Fruit fly (Drosophila melanogaster) whole organism, prepupa: ENCODE measurements around the gene T48.

Experiments
- CG10631 ChIP-seq: fragments of 200-800 bp; sonication (Bioruptor generic); optimal IDR thresholded peaks from 2 replicates; lab custom pipeline; 2016; ENCODE audit warnings: missing biosample characterization, missing genetic modification characterization
- CG10669 ChIP-seq: fragments of 200-800 bp; sonication (Bioruptor generic); optimal IDR thresholded peaks from 3 replicates; lab custom pipeline; 2018; ENCODE audit warnings: missing biosample characterization, mild to moderate bottlenecking, missing genetic modification characterization, moderate library complexity
- CG11294 ChIP-seq: fragments of 200-800 bp; sonication (Bioruptor generic); IDR thresholded peaks from 2 replicates; pipeline ENCODE4 v1.3.6; 2022; ENCODE audit warnings: missing biosample characterization, missing genetic modification characterization
- CG11762 ChIP-seq: fragments of 200-800 bp; sonication (Bioruptor generic); optimal IDR thresholded peaks from 3 replicates; lab custom pipeline; 2016; ENCODE audit warnings: missing biosample characterization, missing genetic modification characterization; ENCODE audit not compliant: insufficient read depth
- CG15336 ChIP-seq: fragments of 200-800 bp; sonication (Bioruptor generic); IDR thresholded peaks from 2 replicates; pipeline ENCODE4 v1.3.6; 2022; ENCODE audit warnings: missing biosample characterization, missing genetic modification characterization
- CG1621 ChIP-seq: fragments of 200-800 bp; sonication (Bioruptor generic); optimal IDR thresholded peaks from 3 replicates; lab custom pipeline; 2018; ENCODE audit warnings: missing biosample characterization, mild to moderate bottlenecking, missing genetic modification characterization
- CG16779 ChIP-seq: fragments of 200-800 bp; sonication (Bioruptor generic); optimal IDR thresholded peaks from 3 replicates; lab custom pipeline; 2017; ENCODE audit warnings: missing biosample characterization, mild to moderate bottlenecking, missing genetic modification characterization
- CG3032 ChIP-seq: fragments of 200-800 bp; optimal IDR thresholded peaks from 2 replicates; lab custom pipeline; 2019; ENCODE audit warnings: missing biosample characterization, mild to moderate bottlenecking, missing genetic modification characterization, moderate library complexity
- CG31627 ChIP-seq: fragments of 200-800 bp; sonication (Bioruptor generic); optimal IDR thresholded peaks from 3 replicates; lab custom pipeline; 2016; ENCODE audit warnings: missing biosample characterization, missing genetic modification characterization
- CG32006 ChIP-seq: fragments of 200-800 bp; sonication (Bioruptor generic); optimal IDR thresholded peaks from 3 replicates; lab custom pipeline; 2017; ENCODE audit warnings: missing biosample characterization, mild to moderate bottlenecking, missing genetic modification characterization
- CG4318 ChIP-seq: fragments of 200-800 bp; sonication (Bioruptor generic); optimal IDR thresholded peaks from 3 replicates; lab custom pipeline; 2017; ENCODE audit warnings: missing biosample characterization, mild to moderate bottlenecking, missing genetic modification characterization
- CG6163 ChIP-seq: fragments of 200-800 bp; sonication (Bioruptor generic); IDR thresholded peaks from 3 replicates; pipeline ENCODE4 v1.3.6; 2022; ENCODE audit warnings: missing biosample characterization, missing genetic modification characterization
- CG6792 ChIP-seq: fragments of 200-800 bp; sonication (Bioruptor generic); optimal IDR thresholded peaks from 3 replicates; lab custom pipeline; 2016; ENCODE audit warnings: missing biosample characterization, missing genetic modification characterization
- CG6808 ChIP-seq: fragments of 200-800 bp; sonication (Bioruptor generic); optimal IDR thresholded peaks from 3 replicates; lab custom pipeline; 2017; ENCODE audit warnings: missing biosample characterization, missing genetic modification characterization, mild to moderate bottlenecking, moderate library complexity, missing genetic modification reagents
- CG6854 ChIP-seq: fragments of 200-800 bp; sonication (Bioruptor generic); optimal IDR thresholded peaks from 2 replicates; lab custom pipeline; 2017; ENCODE audit warnings: missing biosample characterization, mild to moderate bottlenecking, missing genetic modification characterization
- CG7368 ChIP-seq: fragments of 200-800 bp; sonication (Bioruptor generic); optimal IDR thresholded peaks from 3 replicates; lab custom pipeline; 2016; ENCODE audit warnings: missing biosample characterization, missing genetic modification characterization
- CG8319 ChIP-seq: fragments of 200-800 bp; sonication (Bioruptor generic); optimal IDR thresholded peaks from 3 replicates; lab custom pipeline; 2016; ENCODE audit warnings: missing biosample characterization, missing genetic modification characterization
- CG8632 ChIP-seq: fragments of 200-800 bp; sonication (Bioruptor generic); optimal IDR thresholded peaks from 3 replicates; lab custom pipeline; 2016; ENCODE audit warnings: missing biosample characterization, missing genetic modification characterization
- CG9139 ChIP-seq: fragments of 200-800 bp; sonication (Bioruptor generic); optimal IDR thresholded peaks from 3 replicates; lab custom pipeline; 2017; ENCODE audit warnings: missing biosample characterization, mild to moderate bottlenecking, missing genetic modification characterization
- Eip75B ChIP-seq: fragments of 200-800 bp; sonication (Bioruptor generic); optimal IDR thresholded peaks from 3 replicates; lab custom pipeline; 2016; ENCODE audit warnings: missing biosample characterization, missing genetic modification characterization
- Eip78C ChIP-seq: fragments of 200-800 bp; sonication (Bioruptor generic); peaks from one replicate; lab custom pipeline; 2016; ENCODE audit warnings: missing biosample characterization, missing genetic modification characterization
- Eip93F ChIP-seq: fragments of 200-800 bp; sonication (Bioruptor generic); optimal IDR thresholded peaks from 2 replicates; lab custom pipeline; 2016; ENCODE audit warnings: missing biosample characterization, mild to moderate bottlenecking, missing genetic modification characterization
- Ets21C ChIP-seq: fragments of 200-800 bp; sonication (Bioruptor generic); optimal IDR thresholded peaks from 3 replicates; lab custom pipeline; 2016; ENCODE audit warnings: missing biosample characterization, missing genetic modification characterization
- Ets96B ChIP-seq: fragments of 200-800 bp; optimal IDR thresholded peaks from 2 replicates; lab custom pipeline; 2019; ENCODE audit warnings: missing biosample characterization, mild to moderate bottlenecking, missing genetic modification characterization, moderate library complexity
- Gug ChIP-seq: fragments of 200-800 bp; sonication (Bioruptor generic); IDR thresholded peaks from 2 replicates; pipeline ENCODE4 v1.3.6; 2022; ENCODE audit warnings: missing biosample characterization, missing genetic modification characterization
- Hr38 ChIP-seq: sonication (Bioruptor generic); optimal IDR thresholded peaks from 2 replicates; lab custom pipeline; 2016; ENCODE audit warnings: missing biosample characterization, missing genetic modification characterization
- Hr39 ChIP-seq: fragments of 200-800 bp; sonication (Bioruptor generic); optimal IDR thresholded peaks from 2 replicates; lab custom pipeline; 2016; ENCODE audit warnings: missing biosample characterization, missing genetic modification characterization
- Hr4 ChIP-seq: fragments of 200-800 bp; sonication (Bioruptor generic); optimal IDR thresholded peaks from 3 replicates; lab custom pipeline; 2016; ENCODE audit warnings: missing biosample characterization, missing genetic modification characterization
- Met ChIP-seq: fragments of 200-800 bp; sonication (Bioruptor generic); optimal IDR thresholded peaks from 3 replicates; lab custom pipeline; 2016; ENCODE audit warnings: missing biosample characterization, missing genetic modification characterization
- Smox ChIP-seq: fragments of 200-800 bp; sonication (Bioruptor generic); optimal IDR thresholded peaks from 3 replicates; lab custom pipeline; 2016; ENCODE audit warnings: missing biosample characterization, missing genetic modification characterization
- Sox102F ChIP-seq: fragments of 200-800 bp; sonication (Bioruptor generic); optimal IDR thresholded peaks from 2 replicates; lab custom pipeline; 2016; ENCODE audit warnings: missing biosample characterization, mild to moderate bottlenecking, missing genetic modification characterization
- Sox14 ChIP-seq: fragments of 200-800 bp; sonication (Bioruptor generic); optimal IDR thresholded peaks from 3 replicates; lab custom pipeline; 2016; ENCODE audit warnings: missing biosample characterization, missing genetic modification characterization
- Sox15 ChIP-seq: fragments of 200-800 bp; sonication (Bioruptor generic); optimal IDR thresholded peaks from 3 replicates; lab custom pipeline; 2016; ENCODE audit warnings: missing biosample characterization, missing genetic modification characterization
- achi ChIP-seq: fragments of 200-800 bp; sonication (Bioruptor generic); optimal IDR thresholded peaks from 3 replicates; lab custom pipeline; 2016; ENCODE audit warnings: missing biosample characterization, missing genetic modification characterization
- acj6 ChIP-seq: fragments of 200-800 bp; sonication (Bioruptor generic); optimal IDR thresholded peaks from 3 replicates; lab custom pipeline; 2016; ENCODE audit warnings: missing biosample characterization, missing genetic modification characterization
- dac ChIP-seq: fragments of 200-800 bp; sonication (Bioruptor generic); optimal IDR thresholded peaks from 2 replicates; lab custom pipeline; 2017; ENCODE audit warnings: missing biosample characterization, mild to moderate bottlenecking, missing genetic modification characterization
- dsx ChIP-seq: fragments of 200-800 bp; optimal IDR thresholded peaks from 3 replicates; lab custom pipeline; 2019; ENCODE audit warnings: missing biosample characterization, mild to moderate bottlenecking, missing genetic modification characterization, moderate library complexity; ENCODE audit not compliant: poor library complexity, severe bottlenecking
- eg ChIP-seq: fragments of 200-800 bp; sonication (Bioruptor generic); IDR thresholded peaks from 3 replicates; pipeline ENCODE4 v1.3.6; 2022; ENCODE audit warnings: missing biosample characterization, missing genetic modification characterization
- esn ChIP-seq: fragments of 200-800 bp; sonication (Bioruptor generic); optimal IDR thresholded peaks from 2 replicates; lab custom pipeline; 2016; ENCODE audit warnings: missing biosample characterization, mild to moderate bottlenecking, missing genetic modification characterization, moderate library complexity
- fd59A ChIP-seq: fragments of 200-800 bp; sonication (Bioruptor generic); optimal IDR thresholded peaks from 2 replicates; lab custom pipeline; 2017; ENCODE audit warnings: missing biosample characterization, mild to moderate bottlenecking, missing genetic modification characterization, missing genetic modification reagents
- fd85E ChIP-seq: fragments of 200-800 bp; sonication (Bioruptor generic); optimal IDR thresholded peaks from 3 replicates; lab custom pipeline; 2016; ENCODE audit warnings: missing biosample characterization, missing genetic modification characterization
- fkh ChIP-seq: fragments of 200-800 bp; sonication (Bioruptor generic); optimal IDR thresholded peaks from 3 replicates; lab custom pipeline; 2017; ENCODE audit warnings: missing biosample characterization, mild to moderate bottlenecking, missing genetic modification characterization, moderate library complexity
- lz ChIP-seq: fragments of 200-800 bp; sonication (Bioruptor generic); optimal IDR thresholded peaks from 3 replicates; lab custom pipeline; 2016; ENCODE audit warnings: missing biosample characterization, missing genetic modification characterization
- net ChIP-seq: fragments of 200-800 bp; sonication (Bioruptor generic); optimal IDR thresholded peaks from 3 replicates; lab custom pipeline; 2016; ENCODE audit warnings: missing biosample characterization, missing genetic modification characterization
- pdm3 ChIP-seq: fragments of 200-800 bp; sonication (Bioruptor generic); optimal IDR thresholded peaks from 3 replicates; lab custom pipeline; 2016; ENCODE audit warnings: missing biosample characterization, missing genetic modification characterization
- salr ChIP-seq, 2 experiments: fragments of 200-800 bp; sonication (Bioruptor generic); optimal IDR thresholded peaks; 3 replicates each; lab custom pipeline; 2016 to 2018; ENCODE audit warnings: missing biosample characterization in 2 of 2, missing genetic modification characterization in 2 of 2, mild to moderate bottlenecking in 1 of 2
- spab ChIP-seq: fragments of 200-800 bp; sonication (Bioruptor generic); optimal IDR thresholded peaks from 2 replicates; lab custom pipeline; 2017; ENCODE audit warnings: missing biosample characterization, mild to moderate bottlenecking, missing genetic modification characterization, missing genetic modification reagents
- ss ChIP-seq, 2 experiments: fragments of 200-800 bp; sonication (Bioruptor generic); optimal IDR thresholded peaks; 2 replicates in 1 of 2; 3 replicates in 1 of 2; lab custom pipeline; 2017 to 2018; ENCODE audit warnings: mild to moderate bottlenecking in 2 of 2, missing biosample characterization in 2 of 2, missing genetic modification characterization in 2 of 2, moderate library complexity in 1 of 2
- topi ChIP-seq: fragments of 200-800 bp; sonication (Bioruptor generic); optimal IDR thresholded peaks from 3 replicates; lab custom pipeline; 2016; ENCODE audit warnings: missing biosample characterization, missing genetic modification characterization
- vri ChIP-seq: fragments of 200-800 bp; sonication (Bioruptor generic); optimal IDR thresholded peaks from 3 replicates; lab custom pipeline; 2016; ENCODE audit warnings: missing biosample characterization, mild to moderate bottlenecking, missing genetic modification characterization

T48 gene

dm6 chr3R:26866577-26867456 is 14.7 kb upstream of the T48 start, which contains the start of the genes ball and His2Av:
TSS of gene ball (minus strand) at chr3R:26866807.
TSS of gene His2Av (plus strand) at chr3R:26866929.
- TF ChIP-seq CG31627: peak; percentile 90
- peak; percentile 80 for TF ChIP-seq acj6 (GFP tag; lab: Kevin White, UChicago)
- peak; percentile 81 for TF ChIP-seq Ets21C (GFP tag; lab: Kevin White, UChicago)
- no peak for TF ChIP-seq CG4318
- TF ChIP-seq eg (GFP tag; lab: Robert Waterston, UW): peak; percentile 80
- TF ChIP-seq ss (GFP tag; optimal IDR thresholded peaks at IDR 0.05; lab: Kevin White, UChicago): no peak
- peak; percentile 81 for TF ChIP-seq CG6163 (GFP tag; lab: Robert Waterston, UW)
- peak; percentile 66 for TF ChIP-seq CG8632 (GFP tag; lab: Kevin White, UChicago)
- TF ChIP-seq vri: peak; percentile 69
- TF ChIP-seq CG6808: peak; percentile 6
- TF ChIP-seq Ets96B (tag; lab: Kevin White, UChicago): peak; percentile 53
- peak; percentile 58 for TF ChIP-seq CG11762
- peak; percentile 83 for TF ChIP-seq net
- peak; percentile 83 for TF ChIP-seq Eip75B
- peak; percentile 75 for TF ChIP-seq Sox15 (GFP tag; lab: Kevin White, UChicago)
- TF ChIP-seq Sox102F (GFP tag; lab: Kevin White, UChicago): peak; percentile 69
- TF ChIP-seq Met (GFP tag; lab: Kevin White, UChicago): peak; percentile 76
- no peak for TF ChIP-seq CG6854
- peak; percentile 87 for TF ChIP-seq pdm3
- TF ChIP-seq Hr38 (GFP tag; lab: Kevin White, UChicago): peak; percentile 61
- peak; percentile 27; the same call in 1 of the 2 replicates for TF ChIP-seq CG11294 (GFP tag; lab: Robert Waterston, UW)
- TF ChIP-seq CG7368 (GFP tag; lab: Kevin White, UChicago): peak; percentile 70
- TF ChIP-seq CG16779 (tag; lab: Kevin White, UChicago): no peak
- peak; percentile 69 for TF ChIP-seq dac (GFP tag; lab: Kevin White, UChicago)
- peak; percentile 53 for TF ChIP-seq CG10669 (GFP tag; lab: Kevin White, UChicago)
- TF ChIP-seq lz: peak; percentile 85
- peak; percentile 79 for TF ChIP-seq Smox (GFP tag; lab: Kevin White, UChicago)
- TF ChIP-seq CG6792 (GFP tag; lab: Kevin White, UChicago): peak; percentile 76
- TF ChIP-seq fd85E: no peak
- peak; percentile 86 for TF ChIP-seq Sox14 (GFP tag; lab: Kevin White, UChicago)
- TF ChIP-seq fkh (GFP tag; lab: Kevin White, UChicago): peak; percentile 6
- peak; percentile 32 to 37 for TF ChIP-seq salr (GFP tag; optimal IDR thresholded peaks at IDR 0.05; lab: Kevin White, UChicago)
- peak; percentile 90 for TF ChIP-seq Hr39 (GFP tag; lab: Kevin White, UChicago)
- peak; percentile 76 for TF ChIP-seq Gug
- TF ChIP-seq Hr4 (GFP tag; lab: Kevin White, UChicago): peak; percentile 87
- TF ChIP-seq CG8319: peak; percentile 72
- TF ChIP-seq topi (GFP tag; lab: Kevin White, UChicago): peak; percentile 70
- TF ChIP-seq esn (GFP tag; lab: Kevin White, UChicago): peak; percentile 83
- TF ChIP-seq spab: peak; percentile 18
- TF ChIP-seq achi (GFP tag; lab: Kevin White, UChicago): peak; percentile 80
- peak; percentile 32 for TF ChIP-seq dsx
- TF ChIP-seq Eip93F (GFP tag; lab: Kevin White, UChicago): peak; percentile 51
- peak; percentile 79 for TF ChIP-seq CG10631 (GFP tag; lab: Kevin White, UChicago)
- peak; percentile 87 for TF ChIP-seq CG1621 (tag; lab: Kevin White, UChicago)
- peak; percentile 90 for TF ChIP-seq Eip78C (GFP tag; lab: Kevin White, UChicago)
- TF ChIP-seq CG32006: peak; percentile 60
- TF ChIP-seq CG9139 (GFP tag; lab: Kevin White, UChicago): no peak
- peak; percentile 71 for TF ChIP-seq CG3032 (tag; lab: Kevin White, UChicago)
- TF ChIP-seq CG15336 (GFP tag; lab: Robert Waterston, UW): peak; percentile 74
- no peak for TF ChIP-seq fd59A (GFP tag; lab: Kevin White, UChicago)
